Worm (Caenorhabditis elegans): ENCODE data around the gene sri-2.
"Not testable (repeated sequence)": the region's sequence is repeated elsewhere in the genome, so short reads cannot be mapped to it uniquely, and the experiment has no call there.

sri-2 gene

DNA sequence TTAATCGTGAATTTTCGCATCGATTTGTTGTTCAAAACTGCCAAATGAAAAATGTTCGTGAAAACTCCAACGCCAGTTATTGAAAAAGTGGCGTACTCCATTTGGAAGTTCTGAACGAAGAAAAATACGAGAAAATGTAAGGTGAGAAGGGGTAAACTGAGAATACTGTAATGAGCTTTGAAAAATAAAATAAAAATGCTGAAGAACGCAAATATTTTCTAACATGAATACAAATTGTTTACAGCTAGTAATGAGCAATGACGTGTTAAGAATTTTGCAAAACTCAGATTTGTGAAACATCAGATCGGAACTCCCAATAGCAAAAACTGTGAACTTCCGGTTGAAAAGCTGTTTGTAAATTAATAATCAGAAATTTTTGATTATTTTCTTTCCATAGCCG is 32.6 kb downstream of the sri-2 start, which contains the start of gene srw-26:
Gene srw-26, minus strand, starts transcription at position 101 of the 400 bp plus-strand sequence.
- TF ChIP-seq C38D4.7 (GFP tag; optimal IDR thresholded peaks at IDR 0.05) = no peak
- no peak for TF ChIP-seq hlh-8 (tag; optimal IDR thresholded peaks at IDR 0.05)
- no peak for TF ChIP-seq ceh-2 (tag; optimal IDR thresholded peaks at IDR 0.05)
- no peak for TF ChIP-seq elt-2 (tag; optimal IDR thresholded peaks at IDR 0.05)
- no peak for TF ChIP-seq hlh-6 (tag; optimal IDR thresholded peaks at IDR 0.05)
- no peak for TF ChIP-seq fax-1 (tag; optimal IDR thresholded peaks at IDR 0.05)
- no peak for TF ChIP-seq pros-1 (tag; optimal IDR thresholded peaks at IDR 0.05)
- TF ChIP-seq madf-2 (tag; optimal IDR thresholded peaks at IDR 0.05) = no peak

DNA sequence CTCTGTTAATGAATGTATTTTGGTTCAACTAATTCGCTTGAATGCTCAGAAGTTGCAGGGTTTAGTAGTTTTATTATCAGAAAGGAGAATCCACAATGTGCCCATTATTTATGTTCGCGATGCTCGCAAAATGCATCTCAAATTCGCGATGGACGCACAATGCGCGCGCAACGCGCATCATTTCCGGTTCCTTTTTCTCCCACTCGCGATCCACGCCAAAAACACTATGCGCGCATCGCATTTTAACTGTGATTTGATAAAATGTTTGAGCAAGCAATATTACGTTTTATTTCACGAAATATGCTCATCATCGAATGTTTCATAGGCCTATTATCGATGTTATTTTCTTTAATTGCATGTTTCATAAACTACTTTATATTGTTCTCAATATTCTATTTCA is 35.1 kb downstream of the sri-2 start, which contains the start of gene srbc-77:
Gene srbc-77, plus strand, starts transcription at position 301 of the 400 bp plus-strand sequence.
- not testable (repeated sequence) for TF ChIP-seq dve-1 (tag; optimal IDR thresholded peaks at IDR 0.05); hlh-13 (GFP tag; optimal IDR thresholded peaks at IDR 0.05); ahr-1 (tag; optimal IDR thresholded peaks at IDR 0.05)

DNA sequence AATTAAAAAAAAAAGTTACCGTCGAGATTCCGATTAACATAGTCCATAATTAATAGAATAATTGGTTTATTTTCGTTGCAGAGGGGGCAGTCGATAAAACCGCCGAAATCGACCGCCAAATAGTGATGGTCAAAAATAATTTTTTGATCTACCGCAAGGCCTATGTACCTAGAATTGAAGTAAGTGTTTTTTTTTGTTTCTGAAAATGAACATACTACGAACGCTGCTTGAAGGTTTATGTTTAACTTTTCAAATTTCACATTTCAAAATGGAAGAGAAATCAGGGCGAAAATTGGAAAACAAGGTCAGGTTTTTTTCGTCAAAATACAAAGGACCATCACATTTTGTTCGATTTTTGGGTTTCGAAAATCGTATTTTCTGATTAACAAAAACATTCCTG is 36.7 kb downstream of the sri-2 start, which contains the start of gene pzf-1:
Gene pzf-1, minus strand, starts transcription at position 101 of the 400 bp plus-strand sequence.
- TF ChIP-seq elt-2 (tag; optimal IDR thresholded peaks at IDR 0.05) = no peak
- no peak for TF ChIP-seq pha-4 (tag; optimal IDR thresholded peaks at IDR 0.05)
- no peak for TF ChIP-seq sdc-2 (tag; optimal IDR thresholded peaks at IDR 0.05)
- TF ChIP-seq ceh-22 (tag; optimal IDR thresholded peaks at IDR 0.05) = no peak
- no peak for TF ChIP-seq madf-2 (tag; optimal IDR thresholded peaks at IDR 0.05)
- TF ChIP-seq pat-9 (tag; optimal IDR thresholded peaks at IDR 0.05) = no peak
- TF ChIP-seq fkh-6 (tag; optimal IDR thresholded peaks at IDR 0.05) = no peak
- no peak for TF ChIP-seq C38D4.7 (GFP tag; optimal IDR thresholded peaks at IDR 0.05)
- TF ChIP-seq hlh-30 (tag; optimal IDR thresholded peaks at IDR 0.05; ENCODE audit: insufficient read depth) = no peak
- TF ChIP-seq K09A11.1 (tag; optimal IDR thresholded peaks at IDR 0.05; ENCODE audit: insufficient read depth) = no peak
- TF ChIP-seq tbx-7 (tag; optimal IDR thresholded peaks at IDR 0.05) = no peak
- no peak for TF ChIP-seq unc-42 (tag; optimal IDR thresholded peaks at IDR 0.05)
- TF ChIP-seq pag-3 (tag; optimal IDR thresholded peaks at IDR 0.05; ENCODE audit: borderline replicate concordance) = no peak
- no peak for TF ChIP-seq unc-86 (tag; optimal IDR thresholded peaks at IDR 0.05)
- no peak for TF ChIP-seq ceh-30 (tag; optimal IDR thresholded peaks at IDR 0.05)
- no peak for TF ChIP-seq ceh-14 (tag; optimal IDR thresholded peaks at IDR 0.05)
- TF ChIP-seq ceh-48 (tag; optimal IDR thresholded peaks at IDR 0.05) = no peak
- no peak for TF ChIP-seq gmeb-2 (tag; optimal IDR thresholded peaks at IDR 0.05)
- no peak for TF ChIP-seq fax-1 (tag; optimal IDR thresholded peaks at IDR 0.05)

DNA sequence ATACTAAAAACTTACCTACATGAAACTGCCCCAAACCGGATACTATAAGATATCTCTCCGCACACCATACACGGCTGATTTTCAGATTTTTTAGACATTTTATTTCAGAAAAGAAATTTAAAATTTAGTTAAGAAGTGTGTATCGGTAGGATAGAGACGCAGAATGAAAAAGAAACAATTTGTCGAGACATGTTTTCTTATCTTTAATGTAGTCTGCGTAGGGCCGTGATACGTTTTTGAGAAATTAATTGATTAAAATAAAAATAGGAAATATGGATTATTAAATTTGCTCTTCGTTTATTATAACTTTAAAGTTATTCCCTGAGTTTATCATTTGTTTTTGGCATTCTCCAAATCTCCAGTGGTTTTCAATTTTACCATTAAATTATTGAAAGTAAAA is 40.7 kb downstream of the sri-2 start, which contains the start of gene nhr-108:
Gene nhr-108, minus strand, starts transcription at position 166 of the 400 bp plus-strand sequence.
- no peak for TF ChIP-seq ceh-19 (GFP tag; optimal IDR thresholded peaks at IDR 0.05)

DNA sequence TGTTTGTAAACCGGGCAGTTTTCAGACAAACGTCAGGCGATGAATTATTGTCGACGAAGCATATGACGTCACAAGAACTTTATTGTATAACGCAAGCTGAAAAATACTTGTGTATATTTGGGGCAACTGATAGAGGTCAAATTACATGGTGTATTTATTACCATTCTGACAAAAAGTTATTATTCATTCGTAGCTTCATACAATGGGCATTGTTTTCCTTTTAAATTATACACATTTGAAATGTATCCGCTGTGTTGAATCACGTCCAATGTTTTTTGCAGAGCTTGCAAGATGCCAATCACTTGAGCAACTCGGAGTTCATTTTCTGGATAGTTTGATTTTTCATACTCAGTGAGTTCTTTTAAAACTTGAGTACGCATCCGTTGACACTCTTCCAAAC is 42.0 kb downstream of the sri-2 start, which contains the start of gene F35E8.13:
Gene F35E8.13, plus strand, starts transcription at position 301 of the 400 bp plus-strand sequence.
- TF ChIP-seq dmd-4 (tag; optimal IDR thresholded peaks at IDR 0.05; ENCODE audit: borderline replicate concordance) (no peak), gmeb-2 (tag; optimal IDR thresholded peaks at IDR 0.05) (no peak), sox-4 (tag; optimal IDR thresholded peaks at IDR 0.05) (no peak), unc-42 (tag; optimal IDR thresholded peaks at IDR 0.05) (no peak)

DNA sequence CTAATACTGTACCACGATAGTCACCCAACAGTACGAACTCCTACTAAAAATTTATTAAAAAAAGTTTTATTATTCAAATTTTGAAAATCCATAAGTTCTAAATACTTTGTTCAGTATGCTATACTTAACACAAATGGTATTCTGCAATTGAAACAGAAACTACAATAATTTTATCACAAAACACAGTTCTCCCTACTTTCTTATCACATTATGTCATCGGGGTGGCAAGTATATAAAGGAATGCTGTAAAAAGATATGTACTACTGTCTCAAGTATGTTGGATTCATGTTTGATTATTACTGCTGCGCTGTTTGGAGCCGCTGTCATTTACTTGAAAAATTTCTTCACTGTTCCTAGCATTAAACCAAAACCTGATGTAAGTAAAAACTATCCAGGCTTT is 43.9 kb downstream of the sri-2 start, which contains the start of gene cdr-1:
Gene cdr-1, plus strand, starts transcription at position 208 of the 400 bp plus-strand sequence.
- TF ChIP-seq elt-2 (tag; optimal IDR thresholded peaks at IDR 0.05) (peak; percentile 34), C08G9.2 (tag; optimal IDR thresholded peaks at IDR 0.05) (no peak)

Data from whole organism, late embryonic.